Worm (Caenorhabditis elegans) whole organism, L1 larva: ENCODE results near the gene clec-173.

Experiments
- ama-1 ChIP-seq: fragments of 150-350 bp; optimal IDR thresholded peaks from 2 replicates; lab custom pipeline; 2014
- ceh-88 ChIP-seq: fragments of 200-800 bp; sonication (Bioruptor generic); IDR thresholded peaks from 2 replicates; pipeline ENCODE4 v1.3.6; 2022; ENCODE audit warnings: missing genetic modification characterization, missing compliant biosample characterization
- efl-3 ChIP-seq: fragments of 200-800 bp; sonication (Bioruptor generic); optimal IDR thresholded peaks from 2 replicates; lab custom pipeline; 2018; ENCODE audit warnings: mild to moderate bottlenecking, missing genetic modification characterization, missing compliant biosample characterization
- egl-27 ChIP-seq, 2 experiments: fragments of 150-350 bp in 1 of 2; sonication (generic microtip); optimal IDR thresholded peaks; 3 replicates each; lab custom pipeline; 2017 to 2018; ENCODE audit warnings: missing biosample characterization in 2 of 2, missing genetic modification characterization in 2 of 2, missing genetic modification reagents in 2 of 2
- fkh-4 ChIP-seq: sonication (generic microtip); optimal IDR thresholded peaks from 2 replicates; lab custom pipeline; 2016; ENCODE audit warnings: missing compliant biosample characterization, missing genetic modification characterization, borderline replicate concordance
- fos-1 ChIP-seq: fragments of 150-350 bp; optimal IDR thresholded peaks from 2 replicates; lab custom pipeline; 2014; ENCODE audit warnings: missing biosample characterization, missing genetic modification characterization
- lin-13 ChIP-seq: fragments of 150-350 bp; optimal IDR thresholded peaks from 2 replicates; lab custom pipeline; 2014; ENCODE audit warnings: missing biosample characterization, missing genetic modification reagents, missing genetic modification characterization
- nhr-12 ChIP-seq: sonication (generic microtip); optimal IDR thresholded peaks from 2 replicates; lab custom pipeline; 2017; ENCODE audit warnings: missing biosample characterization, missing genetic modification characterization
- nhr-28 ChIP-seq: fragments of 150-350 bp; optimal IDR thresholded peaks from 2 replicates; lab custom pipeline; 2014; ENCODE audit warnings: missing biosample characterization, missing genetic modification characterization
- nhr-84 ChIP-seq: sonication (generic microtip); optimal IDR thresholded peaks from 2 replicates; lab custom pipeline; 2017; ENCODE audit warnings: missing biosample characterization, missing genetic modification characterization
- nhr-90 ChIP-seq: sonication (generic microtip); optimal IDR thresholded peaks from 2 replicates; lab custom pipeline; 2016; ENCODE audit warnings: mild to moderate bottlenecking, missing genetic modification characterization, missing compliant biosample characterization; ENCODE audit not compliant: poor library complexity
- sptf-1 ChIP-seq: fragments of 150-350 bp; optimal IDR thresholded peaks from 2 replicates; lab custom pipeline; 2014; ENCODE audit warnings: missing biosample characterization, missing genetic modification characterization
- zag-1 ChIP-seq: fragments of 150-350 bp; optimal IDR thresholded peaks from 2 replicates; lab custom pipeline; 2014; ENCODE audit warnings: missing biosample characterization, missing genetic modification characterization

- TF ChIP-seq sptf-1 (tag; lab: Kevin White, UChicago) = no peak
- TF ChIP-seq efl-3 (GFP tag; lab: Kevin White, UChicago) = no peak
- no peak for TF ChIP-seq egl-27 (tag; optimal IDR thresholded peaks at IDR 0.05; lab: Kevin White, UChicago)
- no peak for TF ChIP-seq lin-13 (GFP tag; lab: Kevin White, UChicago)
- no peak for TF ChIP-seq ama-1 (lab: Kevin White, UChicago)
- TF ChIP-seq zag-1 (tag; lab: Kevin White, UChicago) = no peak
- TF ChIP-seq nhr-28 = no peak
- no peak for TF ChIP-seq nhr-90 (tag; lab: Kevin White, UChicago)
- no peak for TF ChIP-seq fkh-4 (tag; lab: Kevin White, UChicago)
- TF ChIP-seq nhr-84 = no peak
- TF ChIP-seq ceh-88 = no peak
- TF ChIP-seq nhr-12 (tag; lab: Kevin White, UChicago) = no peak
- no peak for TF ChIP-seq fos-1 (tag; lab: Kevin White, UChicago)
Observed at ce11 chrIV:3260216-3260615, 7.3 kb downstream of the clec-173 start.
